Worm (Caenorhabditis elegans) whole organism, L3 larva: ENCODE measurements around the gene srxa-1.

ENCODE experiments used
- R02D3.7 ChIP-seq: fragments of 150-350 bp; optimal IDR thresholded peaks from 2 replicates; lab custom pipeline; 2014; ENCODE audit warnings: missing biosample characterization, missing genetic modification characterization
- ZK546.5 ChIP-seq: sonication (generic microtip); optimal IDR thresholded peaks from 2 replicates; lab custom pipeline; 2017; ENCODE audit warnings: missing biosample characterization, missing genetic modification characterization
- aly-2 ChIP-seq: fragments of 150-350 bp; optimal IDR thresholded peaks from 2 replicates; lab custom pipeline; 2014; ENCODE audit warnings: missing biosample characterization, missing genetic modification characterization
- ceh-28 ChIP-seq: fragments of 150-350 bp; optimal IDR thresholded peaks from 2 replicates; lab custom pipeline; 2014; ENCODE audit warnings: missing biosample characterization, missing genetic modification reagents, missing genetic modification characterization
- ceh-82 ChIP-seq: fragments of 150-350 bp; optimal IDR thresholded peaks from 2 replicates; lab custom pipeline; 2014; ENCODE audit warnings: missing biosample characterization, missing genetic modification characterization
- ceh-9 ChIP-seq: sonication (generic microtip); optimal IDR thresholded peaks from 2 replicates; lab custom pipeline; 2018; ENCODE audit warnings: missing biosample characterization, missing genetic modification characterization
- egl-27 ChIP-seq: sonication (generic microtip); optimal IDR thresholded peaks from 4 replicates; lab custom pipeline; 2017; ENCODE audit warnings: missing biosample characterization, missing genetic modification reagents, missing genetic modification characterization
- elt-1 ChIP-seq: fragments of 150-350 bp; optimal IDR thresholded peaks from 2 replicates; lab custom pipeline; 2014; ENCODE audit warnings: missing biosample characterization, missing genetic modification characterization
- elt-2 ChIP-seq: sonication (generic microtip); optimal IDR thresholded peaks from 2 replicates; lab custom pipeline; 2016; ENCODE audit warnings: missing genetic modification reagents, mild to moderate bottlenecking, missing genetic modification characterization, missing compliant biosample characterization
- elt-3 ChIP-seq, 3 experiments: fragments of 150-350 bp in 1 of 3; sonication (generic microtip) in 2 of 3; optimal IDR thresholded peaks; 2 replicates in 2 of 3; 4 replicates in 1 of 3; lab custom pipeline; 2014 to 2017; ENCODE audit warnings: missing biosample characterization in 3 of 3, missing genetic modification characterization in 3 of 3
- fkh-10 ChIP-seq: sonication (generic microtip); optimal IDR thresholded peaks from 2 replicates; lab custom pipeline; 2017; ENCODE audit warnings: missing biosample characterization, missing genetic modification reagents, missing genetic modification characterization
- fos-1 ChIP-seq: fragments of 150-350 bp; optimal IDR thresholded peaks from 2 replicates; lab custom pipeline; 2014; ENCODE audit warnings: missing biosample characterization, missing genetic modification characterization
- hmg-11 ChIP-seq: sonication (generic microtip); optimal IDR thresholded peaks from 2 replicates; lab custom pipeline; 2016; ENCODE audit warnings: missing genetic modification characterization, missing compliant biosample characterization
- lin-15B ChIP-seq: fragments of 150-350 bp; optimal IDR thresholded peaks from 2 replicates; lab custom pipeline; 2014; ENCODE audit warnings: missing biosample characterization, missing genetic modification characterization
- lin-39 ChIP-seq: fragments of 150-350 bp; optimal IDR thresholded peaks from 2 replicates; lab custom pipeline; 2018; ENCODE audit warnings: missing biosample characterization, missing genetic modification reagents, missing genetic modification characterization
- lsy-12 ChIP-seq: sonication (generic microtip); optimal IDR thresholded peaks from 2 replicates; lab custom pipeline; 2016; ENCODE audit warnings: mild to moderate bottlenecking, missing genetic modification characterization, missing compliant biosample characterization
- mdl-1 ChIP-seq: fragments of 150-350 bp; optimal IDR thresholded peaks from 2 replicates; lab custom pipeline; 2014; ENCODE audit warnings: missing biosample characterization, missing genetic modification characterization
- nfya-1 ChIP-seq: sonication (generic microtip); optimal IDR thresholded peaks from 2 replicates; lab custom pipeline; 2017; ENCODE audit warnings: missing genetic modification characterization, mild to moderate bottlenecking, missing compliant biosample characterization, antibody characterized with exemption, moderate library complexity; ENCODE audit not compliant: insufficient read depth
- nhr-12 ChIP-seq: fragments of 150-350 bp; optimal IDR thresholded peaks from 2 replicates; lab custom pipeline; 2014; ENCODE audit warnings: missing biosample characterization, missing genetic modification characterization
- nhr-237 ChIP-seq: fragments of 150-350 bp; optimal IDR thresholded peaks from 2 replicates; lab custom pipeline; 2014; ENCODE audit warnings: missing biosample characterization, missing genetic modification characterization
- nhr-25 ChIP-seq: sonication (generic microtip); optimal IDR thresholded peaks from 2 replicates; lab custom pipeline; 2017; ENCODE audit warnings: missing biosample characterization, missing genetic modification characterization
- nhr-28 ChIP-seq: fragments of 150-350 bp; optimal IDR thresholded peaks from 2 replicates; lab custom pipeline; 2014; ENCODE audit warnings: missing biosample characterization, missing genetic modification characterization
- nhr-43 ChIP-seq: sonication (generic microtip); optimal IDR thresholded peaks from 2 replicates; lab custom pipeline; 2016; ENCODE audit warnings: mild to moderate bottlenecking, missing genetic modification characterization, missing compliant biosample characterization; ENCODE audit not compliant: poor library complexity, severe bottlenecking
- nhr-67 ChIP-seq: fragments of 150-350 bp; optimal IDR thresholded peaks from 2 replicates; lab custom pipeline; 2014; ENCODE audit warnings: missing biosample characterization, missing genetic modification characterization
- nhr-76 ChIP-seq: fragments of 150-350 bp; sonication (generic microtip); optimal IDR thresholded peaks from 5 replicates; lab custom pipeline; 2014; ENCODE audit warnings: missing biosample characterization, missing genetic modification characterization
- pha-4 ChIP-seq: fragments of 150-350 bp; optimal IDR thresholded peaks from 2 replicates; lab custom pipeline; 2014; ENCODE audit warnings: missing biosample characterization, missing genetic modification reagents, missing genetic modification characterization
- pqm-1 ChIP-seq: fragments of 150-350 bp; optimal IDR thresholded peaks from 2 replicates; lab custom pipeline; 2017; ENCODE audit warnings: missing biosample characterization, missing genetic modification characterization, inconsistent platforms
- sea-2 ChIP-seq: fragments of 150-350 bp; sonication (generic microtip); optimal IDR thresholded peaks from 4 replicates; lab custom pipeline; 2014; ENCODE audit warnings: missing biosample characterization, missing genetic modification reagents, missing genetic modification characterization
- skn-1 ChIP-seq: fragments of 150-350 bp; optimal IDR thresholded peaks from 2 replicates; lab custom pipeline; 2014; ENCODE audit warnings: missing biosample characterization, missing genetic modification characterization
- tbx-2 ChIP-seq: sonication (generic microtip); optimal IDR thresholded peaks from 2 replicates; lab custom pipeline; 2016; ENCODE audit warnings: mild to moderate bottlenecking, missing genetic modification characterization, missing compliant biosample characterization
- zag-1 ChIP-seq: fragments of 150-350 bp; optimal IDR thresholded peaks from 2 replicates; lab custom pipeline; 2014; ENCODE audit warnings: missing biosample characterization, missing genetic modification characterization
- ztf-11 ChIP-seq: fragments of 150-350 bp; optimal IDR thresholded peaks from 2 replicates; lab custom pipeline; 2014; ENCODE audit warnings: missing biosample characterization, missing genetic modification characterization

Gene srxa-1

DNA sequence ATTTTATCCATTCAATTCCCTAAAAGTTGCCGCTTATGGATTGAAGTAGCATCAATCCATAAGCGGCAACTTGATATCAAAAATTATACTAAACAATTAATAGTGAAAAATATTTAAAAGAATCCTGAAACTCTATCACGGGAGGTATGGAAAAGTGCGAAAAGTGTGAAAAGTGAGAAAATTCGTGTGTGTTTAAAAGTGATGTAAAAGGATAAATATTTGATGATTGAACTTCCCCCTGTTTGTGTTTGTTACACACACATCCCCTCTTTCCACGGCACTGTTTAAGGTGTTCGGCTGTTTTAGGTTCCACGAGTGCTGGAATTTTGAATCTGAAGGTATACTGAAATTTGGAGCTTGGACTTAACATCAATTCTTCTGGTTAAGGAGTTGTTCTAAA lies 16.1 kb downstream of the srxa-1 start:
- TF ChIP-seq egl-27 (tag; lab: Kevin White, UChicago): no peak
- TF ChIP-seq elt-2 (tag; lab: Kevin White, UChicago): no peak
- no peak for TF ChIP-seq lsy-12 (tag; lab: Kevin White, UChicago)
- no peak for TF ChIP-seq nhr-67
- no peak for TF ChIP-seq tbx-2
- no peak for TF ChIP-seq R02D3.7 (tag; lab: Kevin White, UChicago)
- no peak for TF ChIP-seq ztf-11 (tag; lab: Kevin White, UChicago)

DNA sequence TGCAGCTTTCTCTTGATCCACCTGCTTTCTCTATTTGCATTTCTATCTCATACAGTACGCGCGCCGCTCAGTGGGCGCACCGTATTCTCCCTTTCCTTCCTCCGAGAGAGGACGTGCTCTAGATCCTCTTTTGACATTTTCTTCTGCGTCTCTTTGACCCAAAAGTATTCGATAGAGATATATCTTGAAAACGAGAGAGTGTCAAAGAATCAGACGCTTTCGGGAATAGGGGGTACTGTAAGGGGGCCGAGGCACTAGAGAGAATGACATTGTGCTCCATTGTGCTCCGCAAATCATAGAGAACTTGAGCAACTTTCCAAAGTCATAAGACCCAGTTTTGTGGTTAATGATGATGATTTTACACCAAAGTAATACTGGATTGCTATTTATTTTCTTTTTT lies 17.2 kb downstream of the srxa-1 start:
- TF ChIP-seq egl-27 (tag; lab: Kevin White, UChicago) (no peak), nfya-1 (tag; lab: Kevin White, UChicago) (no peak), nhr-28 (no peak), ztf-11 (tag; lab: Kevin White, UChicago) (no peak), lin-15B (tag; lab: Kevin White, UChicago) (no peak), pqm-1 (no peak), nhr-76 (no peak), mdl-1 (tag; lab: Kevin White, UChicago) (no peak)

DNA sequence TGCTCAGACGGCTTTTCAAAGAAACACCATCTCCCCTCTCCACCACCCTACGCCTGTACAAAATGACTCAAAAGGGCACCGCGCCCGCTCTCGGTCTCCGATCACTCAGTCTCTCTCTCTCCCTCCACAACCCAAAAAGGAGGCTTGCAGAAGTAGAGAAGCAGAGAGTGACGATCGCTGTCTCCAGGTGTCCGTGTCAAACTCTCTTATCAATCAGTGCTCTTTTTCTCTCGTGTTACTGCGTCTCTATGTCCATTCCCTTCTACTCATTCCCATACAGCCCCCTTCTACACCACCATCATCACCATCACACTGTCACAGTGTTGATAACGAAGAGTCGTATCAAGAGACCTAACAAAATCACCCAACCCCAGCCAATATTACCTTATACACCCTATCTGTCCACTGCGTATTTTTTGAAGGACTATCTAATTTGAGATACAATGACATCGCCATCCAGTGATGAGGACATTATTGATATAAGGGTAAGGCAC lies 20.8 kb downstream of the srxa-1 start, which contains the start of gene pha-4:
Gene pha-4, plus strand, starts transcription at position 444 of the 494 bp plus-strand sequence.
- peak; percentile 69 for TF ChIP-seq pqm-1
- TF ChIP-seq elt-2 (tag; lab: Kevin White, UChicago): peak; percentile 86
- TF ChIP-seq nhr-237 (tag; lab: Kevin White, UChicago): no peak

ce11 chrV:20753838-20754503 lies 22.1 kb downstream of the srxa-1 start:
- peak; percentile 68 for TF ChIP-seq elt-2 (tag; lab: Kevin White, UChicago)
- no peak for TF ChIP-seq ceh-82
- TF ChIP-seq pqm-1: peak; percentile 44
- peak; percentile 54 for TF ChIP-seq ceh-28 (tag; lab: Kevin White, UChicago)

- no peak for TF ChIP-seq elt-1 (tag; lab: Kevin White, UChicago)
- no peak for TF ChIP-seq hmg-11 (tag; lab: Kevin White, UChicago)
- no peak for TF ChIP-seq ceh-82
- TF ChIP-seq nhr-76: no peak
- TF ChIP-seq fkh-10: no peak
- TF ChIP-seq lin-39 (tag; lab: Kevin White, UChicago): no peak
- no peak for TF ChIP-seq ceh-9 (tag; lab: Kevin White, UChicago)
- no peak for TF ChIP-seq nfya-1 (tag; lab: Kevin White, UChicago)
- no peak for TF ChIP-seq skn-1 (tag; lab: Kevin White, UChicago)
- TF ChIP-seq ZK546.5: no peak
- TF ChIP-seq pha-4: peak; percentile 65
- peak; percentile 18 for TF ChIP-seq elt-2 (tag; lab: Kevin White, UChicago)
- TF ChIP-seq nhr-67: no peak
- no peak for TF ChIP-seq nhr-43 (tag; lab: Kevin White, UChicago)
- TF ChIP-seq pqm-1: peak; percentile 47
- TF ChIP-seq nhr-25: no peak
- TF ChIP-seq zag-1 (tag; lab: Kevin White, UChicago): no peak
- no peak for TF ChIP-seq aly-2 (tag; lab: Kevin White, UChicago)
- TF ChIP-seq nhr-12 (tag; lab: Kevin White, UChicago): no peak
These were observed 23.6 kb downstream of the srxa-1 start for ce11 chrV:20755494-20755893.

DNA sequence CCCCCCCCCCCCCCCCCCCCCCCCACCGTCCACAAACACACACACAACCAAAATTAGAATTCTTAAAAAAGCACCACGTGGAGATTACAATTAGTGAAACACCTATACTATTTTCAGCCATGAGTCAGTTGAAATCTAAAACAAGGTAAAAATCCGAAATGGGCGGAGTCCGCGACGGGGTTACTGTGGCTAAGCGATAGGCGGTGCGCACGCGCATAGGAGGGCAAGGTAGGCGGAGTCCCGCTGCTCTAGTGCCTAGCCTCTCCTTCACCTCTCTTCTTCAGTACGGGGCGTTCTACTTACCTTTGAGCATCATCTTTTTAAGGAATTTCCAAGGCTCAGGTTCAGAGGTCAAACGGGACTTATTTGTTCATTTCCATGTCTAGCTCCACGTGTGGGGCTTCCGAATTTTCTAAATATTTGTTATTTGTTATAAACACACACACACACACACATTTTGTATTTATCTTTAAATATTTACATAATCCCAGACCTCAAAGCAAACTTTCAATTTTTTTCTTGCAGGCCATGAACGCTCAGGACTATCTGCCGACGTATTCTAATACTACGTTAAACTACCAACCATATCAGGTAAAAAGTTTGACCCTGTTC lies 24.6 kb downstream of the srxa-1 start:
- TF ChIP-seq ceh-82: no peak
- no peak for TF ChIP-seq lsy-12 (tag; lab: Kevin White, UChicago)
- no peak for TF ChIP-seq nhr-43 (tag; lab: Kevin White, UChicago)
- TF ChIP-seq hmg-11 (tag; lab: Kevin White, UChicago): no peak
- TF ChIP-seq nhr-25: no peak
- no peak for TF ChIP-seq fos-1 (tag; lab: Kevin White, UChicago)
- no peak for TF ChIP-seq skn-1 (tag; lab: Kevin White, UChicago)
- no peak for TF ChIP-seq sea-2 (GFP tag; lab: Kevin White, UChicago)
- no peak for TF ChIP-seq elt-3 (tag; optimal IDR thresholded peaks at IDR 0.05; lab: Kevin White, UChicago)
- TF ChIP-seq fkh-10: no peak
- no peak for TF ChIP-seq aly-2 (tag; lab: Kevin White, UChicago)
- peak; percentile 100 for TF ChIP-seq pha-4
- no peak for TF ChIP-seq mdl-1 (tag; lab: Kevin White, UChicago)
- TF ChIP-seq elt-2 (tag; lab: Kevin White, UChicago): no peak
- peak; percentile 30 for TF ChIP-seq nfya-1 (tag; lab: Kevin White, UChicago)
- no peak for TF ChIP-seq nhr-76
- no peak for TF ChIP-seq tbx-2
- TF ChIP-seq, all 47 proteins: peak for 2
